Worm (Caenorhabditis elegans) whole organism, late embryonic: ENCODE measurements around the gene cccp-1.

ENCODE experiments used
- C08G9.2 ChIP-seq: sonication (generic microtip); optimal IDR thresholded peaks from 2 replicates; lab custom pipeline; 2016; ENCODE audit warnings: mild to moderate bottlenecking, missing genetic modification characterization, moderate library complexity, missing compliant biosample characterization
- ama-1 ChIP-seq: fragments of 150-350 bp; optimal IDR thresholded peaks from 2 replicates; lab custom pipeline; 2014
- ceh-18 ChIP-seq: sonication (generic microtip); optimal IDR thresholded peaks from 2 replicates; lab custom pipeline; 2016; ENCODE audit warnings: missing genetic modification characterization, missing compliant biosample characterization
- dmd-4 ChIP-seq: sonication (generic microtip); optimal IDR thresholded peaks from 2 replicates; lab custom pipeline; 2016; ENCODE audit warnings: borderline replicate concordance, missing genetic modification characterization, missing compliant biosample characterization
- elt-2 ChIP-seq: sonication (generic microtip); optimal IDR thresholded peaks from 2 replicates; lab custom pipeline; 2016; ENCODE audit warnings: missing genetic modification reagents, missing genetic modification characterization, missing compliant biosample characterization
- elt-4 ChIP-seq: sonication (generic microtip); optimal IDR thresholded peaks from 2 replicates; lab custom pipeline; 2016; ENCODE audit warnings: missing genetic modification characterization, missing compliant biosample characterization
- nhr-11 ChIP-seq: fragments of 150-350 bp; optimal IDR thresholded peaks from 2 replicates; lab custom pipeline; 2014; ENCODE audit warnings: missing biosample characterization, missing genetic modification characterization
- pqm-1 ChIP-seq: sonication (generic microtip); optimal IDR thresholded peaks from 2 replicates; lab custom pipeline; 2016; ENCODE audit warnings: missing genetic modification characterization, missing compliant biosample characterization
- sox-2 ChIP-seq: fragments of 200-800 bp; sonication (Bioruptor generic); IDR thresholded peaks from 2 replicates; pipeline ENCODE4 v1.3.6; 2022; ENCODE audit warnings: missing genetic modification reagents, missing genetic modification characterization, missing compliant biosample characterization
- zip-5 ChIP-seq: sonication (generic microtip); optimal IDR thresholded peaks from 2 replicates; lab custom pipeline; 2016; ENCODE audit warnings: missing genetic modification characterization, missing compliant biosample characterization

DNA sequence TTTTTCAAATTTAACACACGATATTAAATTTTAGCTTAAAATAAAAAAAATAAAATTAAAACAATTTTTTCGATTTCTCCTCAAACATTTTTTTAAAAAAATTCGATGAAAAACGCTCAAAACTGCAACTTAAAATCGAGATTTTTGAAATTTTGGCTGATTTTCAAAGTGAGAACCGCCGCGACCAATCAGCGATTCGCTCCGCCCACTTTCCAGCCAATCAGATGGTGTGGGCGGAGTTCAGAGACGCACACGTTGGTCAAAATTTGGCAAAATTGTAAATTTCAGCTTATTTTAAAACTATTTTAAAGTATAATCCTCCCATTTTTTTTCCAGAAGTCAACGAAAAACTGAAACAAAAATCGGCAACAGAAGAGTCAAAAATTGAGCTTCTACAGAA, 37.8 kb downstream of the cccp-1 start:
- TF ChIP-seq elt-2 (tag; lab: Kevin White, UChicago) (no peak), nhr-11 (tag; lab: Kevin White, UChicago) (no peak), zip-5 (tag; lab: Kevin White, UChicago) (no peak), ama-1 (no peak), C08G9.2 (tag; lab: Kevin White, UChicago) (no peak), ceh-18 (tag; lab: Kevin White, UChicago) (no peak), dmd-4 (tag; lab: Kevin White, UChicago) (no peak), elt-4 (no peak), pqm-1 (tag; lab: Kevin White, UChicago) (no peak), sox-2 (no peak)
